Fruit fly (Drosophila melanogaster) whole organism, wandering third instar larva: ENCODE measurements around the gene Nepl16.

Experiments
- CG9705 ChIP-seq: fragments of 200-800 bp; sonication (Bioruptor generic); optimal IDR thresholded peaks from 2 replicates; lab custom pipeline; 2018; ENCODE audit warnings: missing biosample characterization, mild to moderate bottlenecking, missing genetic modification characterization
- CrebA ChIP-seq: fragments of 200-800 bp; sonication (Bioruptor generic); optimal IDR thresholded peaks from 2 replicates; lab custom pipeline; 2016; ENCODE audit warnings: missing biosample characterization, mild to moderate bottlenecking, missing genetic modification characterization, borderline replicate concordance
- Dfd ChIP-seq: fragments of >200 bp; optimal IDR thresholded peaks from 2 replicates; lab custom pipeline; 2017; ENCODE audit warnings: missing biosample characterization, missing genetic modification characterization
- GATAd ChIP-seq: sonication (Bioruptor generic); optimal IDR thresholded peaks from 2 replicates; lab custom pipeline; 2016; ENCODE audit warnings: missing biosample characterization, missing genetic modification characterization
- HLH106 ChIP-seq: fragments of 200-800 bp; optimal IDR thresholded peaks from 3 replicates; lab custom pipeline; 2019; ENCODE audit warnings: missing biosample characterization, mild to moderate bottlenecking, missing genetic modification characterization, moderate library complexity
- Hr78 ChIP-seq: fragments of >200 bp; optimal IDR thresholded peaks from 2 replicates; lab custom pipeline; 2017; ENCODE audit warnings: missing biosample characterization, missing genetic modification characterization
- Jra ChIP-seq: sonication (Bioruptor generic); optimal IDR thresholded peaks from 2 replicates; lab custom pipeline; 2016; ENCODE audit warnings: missing biosample characterization, missing genetic modification characterization
- N ChIP-seq: fragments of >200 bp; optimal IDR thresholded peaks from 2 replicates; lab custom pipeline; 2018; ENCODE audit warnings: missing biosample characterization, missing external identifiers, missing genetic modification characterization
- OdsH ChIP-seq: fragments of 200-800 bp; sonication (Bioruptor generic); optimal IDR thresholded peaks from 2 replicates; lab custom pipeline; 2016; ENCODE audit warnings: missing biosample characterization, mild to moderate bottlenecking, missing genetic modification characterization
- Rel ChIP-seq, 2 experiments: fragments of 200-800 bp; sonication (Bioruptor generic) in 1 of 2; optimal IDR thresholded peaks; 2 replicates in 1 of 2; 3 replicates in 1 of 2; lab custom pipeline; 2016 to 2019; ENCODE audit warnings: mild to moderate bottlenecking in 2 of 2, missing biosample characterization in 2 of 2, missing genetic modification characterization in 2 of 2, moderate library complexity in 1 of 2
- br ChIP-seq: fragments of 200-800 bp; sonication (Bioruptor generic); optimal IDR thresholded peaks from 2 replicates; lab custom pipeline; 2016; ENCODE audit warnings: missing biosample characterization, missing genetic modification characterization
- brk ChIP-seq: fragments of 200-800 bp; sonication (Bioruptor generic); optimal IDR thresholded peaks from 2 replicates; lab custom pipeline; 2016; ENCODE audit warnings: missing biosample characterization, mild to moderate bottlenecking, missing genetic modification characterization
- dl ChIP-seq, 2 experiments: fragments of 175-275, 200-275 bp in 1 of 2; fragments of 200-275 bp in 1 of 2; sonication (Bioruptor generic); optimal IDR thresholded peaks; lab custom pipeline; 2018; ENCODE audit warnings: mild to moderate bottlenecking in 2 of 2, missing biosample characterization in 2 of 2, missing genetic modification characterization in 2 of 2, moderate library complexity in 2 of 2; ENCODE audit not compliant: partially characterized antibody in 2 of 2, insufficient read depth in 1 of 2
- dsf ChIP-seq: sonication (Bioruptor generic); optimal IDR thresholded peaks from 2 replicates; lab custom pipeline; 2016; ENCODE audit warnings: missing biosample characterization, missing genetic modification characterization, borderline replicate concordance
- ey ChIP-seq: fragments of 200-800 bp; sonication (Bioruptor generic); optimal IDR thresholded peaks from 2 replicates; lab custom pipeline; 2016; ENCODE audit warnings: missing biosample characterization, missing genetic modification characterization
- foxo ChIP-seq, 2 experiments: fragments of 200-800 bp; sonication (Bioruptor generic); optimal IDR thresholded peaks; 2 replicates in 1 of 2; 3 replicates in 1 of 2; lab custom pipeline; 2016 to 2017; ENCODE audit warnings: missing biosample characterization in 2 of 2, missing genetic modification characterization in 2 of 2
- fru ChIP-seq: fragments of 200-800 bp; sonication (Bioruptor generic); optimal IDR thresholded peaks from 3 replicates; lab custom pipeline; 2016; ENCODE audit warnings: missing biosample characterization, mild to moderate bottlenecking, missing genetic modification characterization
- lola ChIP-seq: fragments of >200 bp; optimal IDR thresholded peaks from 2 replicates; lab custom pipeline; 2017; ENCODE audit warnings: missing biosample characterization, missing genetic modification characterization
- rgr ChIP-seq: fragments of 200-800 bp; sonication (Bioruptor generic); optimal IDR thresholded peaks from 3 replicates; lab custom pipeline; 2016; ENCODE audit warnings: missing biosample characterization, mild to moderate bottlenecking, missing genetic modification characterization
- sv ChIP-seq: fragments of 200-800 bp; sonication (Bioruptor generic); optimal IDR thresholded peaks from 3 replicates; lab custom pipeline; 2016; ENCODE audit warnings: missing biosample characterization, missing genetic modification characterization
- woc ChIP-seq: sonication (Bioruptor generic); optimal IDR thresholded peaks from 2 replicates; lab custom pipeline; 2016; ENCODE audit warnings: missing biosample characterization, mild to moderate bottlenecking, missing genetic modification characterization

Gene Nepl16

DNA sequence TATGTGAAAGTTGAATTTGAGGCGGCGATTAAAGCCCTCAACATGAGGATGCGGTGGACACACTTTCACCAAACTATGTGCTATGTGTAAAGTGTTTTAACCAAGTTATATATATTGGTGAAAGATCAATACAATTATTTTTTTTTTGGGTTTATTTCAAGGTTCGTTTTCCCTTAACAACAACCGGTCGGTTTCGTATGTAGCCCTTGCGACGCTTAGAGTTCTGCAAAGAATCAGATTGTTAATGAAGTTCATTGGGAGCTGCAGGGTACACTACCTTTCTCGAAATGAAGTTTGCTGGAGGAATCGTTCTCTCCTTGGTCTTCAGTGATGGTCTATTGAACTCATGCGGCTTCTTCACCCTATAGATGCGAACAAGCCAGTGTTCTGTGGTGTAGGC is 45.5 kb downstream of the Nepl16 start:
- TF ChIP-seq lola (GFP tag; lab: Kevin White, UChicago) (no peak), foxo (GFP tag; optimal IDR thresholded peaks at IDR 0.05; lab: Kevin White, UChicago) (no peak)

DNA sequence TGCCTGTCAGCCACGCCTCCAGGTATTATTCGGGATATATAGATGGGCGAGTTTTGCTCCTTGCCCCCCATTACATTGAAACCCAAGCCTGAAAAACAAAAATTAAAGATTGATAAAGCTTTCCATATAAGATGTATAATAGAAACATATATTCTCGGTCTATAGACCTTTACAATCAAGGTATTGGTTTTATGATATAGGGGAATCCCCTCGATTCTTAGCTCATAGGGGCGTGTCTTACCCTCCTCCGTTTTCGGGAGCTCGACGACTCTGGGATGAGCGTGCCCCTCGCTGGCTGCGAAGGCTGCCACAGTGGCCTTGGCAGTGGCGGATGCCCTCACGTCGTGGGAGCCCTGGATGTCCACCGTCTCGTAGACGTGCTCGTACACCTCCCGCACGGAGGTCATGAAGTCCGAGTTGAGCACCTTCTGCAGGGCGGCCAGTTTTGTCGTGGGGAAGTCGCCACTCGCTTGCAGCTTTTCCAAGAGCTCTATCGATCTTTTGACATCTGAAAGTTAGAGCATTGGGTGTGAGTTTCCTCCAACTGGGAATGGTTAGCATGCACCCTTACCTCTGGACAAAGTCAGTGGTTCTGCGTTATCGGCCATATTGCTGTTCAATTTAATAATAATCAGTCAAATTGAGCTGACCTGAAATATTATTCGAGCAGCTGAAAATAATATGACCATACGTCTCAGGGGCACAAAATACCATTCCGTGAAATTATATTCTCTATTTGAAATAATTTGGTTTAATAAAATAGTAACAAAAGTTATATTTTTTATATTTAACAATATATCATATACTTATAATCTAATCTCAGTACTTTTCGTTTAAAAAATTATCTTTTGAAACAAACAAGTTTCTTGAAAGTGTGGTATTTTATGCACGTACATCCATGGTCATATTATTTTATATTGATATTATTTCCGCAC is 47.1 kb downstream of the Nepl16 start, which contains the start of the genes veli and PQBP1:
veli (minus strand) TSS at position 685 of the 935 bp plus-strand sequence.
PQBP1 (plus strand) TSS at position 885 of the 935 bp plus-strand sequence.
- no peak for TF ChIP-seq Rel (GFP tag; optimal IDR thresholded peaks at IDR 0.05; lab: Kevin White, UChicago)
- peak; percentile 95 for TF ChIP-seq Rel (tag; optimal IDR thresholded peaks at IDR 0.05; lab: Kevin White, UChicago)
- no peak for TF ChIP-seq woc (GFP tag; lab: Kevin White, UChicago)

DNA sequence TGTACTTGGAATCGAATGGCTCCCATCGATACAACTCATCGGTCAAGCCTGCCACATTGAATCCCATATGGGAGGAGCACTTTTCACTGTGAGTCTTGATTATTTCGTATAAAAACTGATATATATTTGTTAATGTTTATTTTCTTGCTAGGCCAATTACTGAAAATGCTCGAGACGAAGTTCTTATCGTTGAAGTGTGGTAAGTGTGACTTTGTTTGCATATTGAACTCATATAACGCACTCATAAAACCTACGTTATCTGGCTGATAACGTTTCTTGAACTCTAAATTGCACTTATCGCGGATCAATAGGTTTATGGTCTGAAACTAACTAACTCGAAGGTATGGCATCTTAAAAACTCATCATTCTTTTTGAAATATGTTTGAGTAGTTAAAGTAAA is 51.9 kb downstream of the Nepl16 start:
- TF ChIP-seq woc (GFP tag; lab: Kevin White, UChicago) = no peak
- TF ChIP-seq dl (GFP tag; optimal IDR thresholded peaks at IDR 0.05; lab: Kevin White, UChicago; ENCODE audit: insufficient read depth in 1 of 2, partially characterized antibody in 2 of 2) = no peak
- TF ChIP-seq CG9705 = no peak
- no peak for TF ChIP-seq br (GFP tag; lab: Kevin White, UChicago)
- no peak for TF ChIP-seq brk
- TF ChIP-seq Jra (GFP tag; lab: Kevin White, UChicago) = no peak
- no peak for TF ChIP-seq HLH106 (tag; lab: Kevin White, UChicago)
- no peak for TF ChIP-seq dsf (GFP tag; lab: Kevin White, UChicago)
- TF ChIP-seq Hr78 (GFP tag; lab: Kevin White, UChicago) = no peak
- no peak for TF ChIP-seq GATAd (GFP tag; lab: Kevin White, UChicago)
- TF ChIP-seq fru (GFP tag; lab: Kevin White, UChicago) = no peak
- TF ChIP-seq rgr (GFP tag; lab: Kevin White, UChicago) = no peak
- TF ChIP-seq OdsH = no peak
- TF ChIP-seq Dfd (GFP tag; lab: Kevin White, UChicago) = no peak
- TF ChIP-seq sv (GFP tag; lab: Kevin White, UChicago) = no peak
- TF ChIP-seq N (GFP tag; lab: Kevin White, UChicago) = no peak
- TF ChIP-seq ey (GFP tag; lab: Kevin White, UChicago) = no peak
- TF ChIP-seq CrebA (GFP tag; lab: Kevin White, UChicago) = no peak
- TF ChIP-seq Rel (GFP tag; optimal IDR thresholded peaks at IDR 0.05; lab: Kevin White, UChicago) = no peak
- no peak for TF ChIP-seq Rel (tag; optimal IDR thresholded peaks at IDR 0.05; lab: Kevin White, UChicago)
